Worm (Caenorhabditis elegans): ENCODE results near the gene B0496.1.

B0496.1 gene

ce11 chrIV:7488457-7488783, 42.3 kb downstream of the B0496.1 start:
- TF ChIP-seq klf-2 (GFP tag; conservative IDR thresholded peaks at IDR 0.05) (no peak), ref-1 (GFP tag; conservative IDR thresholded peaks at IDR 0.05) (no peak), flt-1 (GFP tag; IDR thresholded peaks at IDR 0.05) (peak; percentile 65), ztf-23 (GFP tag; IDR thresholded peaks at IDR 0.05) (no peak), tab-1 (GFP tag; IDR thresholded peaks at IDR 0.05) (no peak)

ce11 chrIV:7491464-7491863, 45.4 kb downstream of the B0496.1 start, which contains the start of gene F55G1.1:
TSS of gene F55G1.1 (plus strand) at chrIV:7491764.
- TF ChIP-seq tab-1 (GFP tag; IDR thresholded peaks at IDR 0.05): no peak
- TF ChIP-seq klf-2 (GFP tag; conservative IDR thresholded peaks at IDR 0.05): no peak
- TF ChIP-seq ztf-29 (GFP tag; IDR thresholded peaks at IDR 0.05): no peak
- no peak for TF ChIP-seq med-1 (GFP tag; optimal IDR thresholded peaks at IDR 0.05; ENCODE audit: insufficient read depth)
- no peak for TF ChIP-seq T22C8.4 (GFP tag; IDR thresholded peaks at IDR 0.05)
- no peak for TF ChIP-seq flt-1 (GFP tag; IDR thresholded peaks at IDR 0.05)
- TF ChIP-seq ztf-23 (GFP tag; IDR thresholded peaks at IDR 0.05): no peak
- no peak for TF ChIP-seq cog-1 (tag; optimal IDR thresholded peaks at IDR 0.05)
- TF ChIP-seq ref-1 (GFP tag; conservative IDR thresholded peaks at IDR 0.05): no peak

All from whole organism, midembryonic.